Worm (Caenorhabditis elegans): Measurements from ENCODE around the gene F56B3.9.
A peak's percentile ranks its signal among the peaks of the same experiment; 100 is the strongest.
"Not testable (repeated sequence)": the region's sequence is repeated elsewhere in the genome, so short reads cannot be mapped to it uniquely, and the experiment has no call there.

Gene F56B3.9

DNA sequence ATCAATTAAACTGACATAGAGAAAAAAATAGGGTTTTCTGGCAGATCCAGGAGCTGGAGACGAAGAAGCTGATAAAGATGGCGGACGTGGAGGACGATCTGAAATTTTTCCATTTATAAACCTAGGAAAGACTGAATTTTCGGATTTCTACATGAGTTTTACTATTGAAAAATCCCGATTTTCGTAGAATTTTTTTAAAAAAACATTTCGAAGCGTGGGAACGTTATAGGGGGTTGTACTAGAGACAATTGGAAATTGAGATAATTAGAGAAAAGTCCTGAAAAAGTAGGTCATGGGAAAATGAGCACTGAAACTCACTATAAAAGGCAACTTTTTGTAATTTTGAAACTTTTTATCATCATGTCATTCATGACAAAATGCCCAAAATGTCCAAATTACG is at the start of gene F56B3.9:
Gene F56B3.9, plus strand, starts transcription at position 301 of the 400 bp plus-strand sequence.
- not testable (repeated sequence) for TF ChIP-seq zip-8 (tag; optimal IDR thresholded peaks at IDR 0.05); unc-62 (GFP tag; optimal IDR thresholded peaks at IDR 0.05); elt-1 (tag; optimal IDR thresholded peaks at IDR 0.05; ENCODE audit: borderline replicate concordance, insufficient read depth)

DNA sequence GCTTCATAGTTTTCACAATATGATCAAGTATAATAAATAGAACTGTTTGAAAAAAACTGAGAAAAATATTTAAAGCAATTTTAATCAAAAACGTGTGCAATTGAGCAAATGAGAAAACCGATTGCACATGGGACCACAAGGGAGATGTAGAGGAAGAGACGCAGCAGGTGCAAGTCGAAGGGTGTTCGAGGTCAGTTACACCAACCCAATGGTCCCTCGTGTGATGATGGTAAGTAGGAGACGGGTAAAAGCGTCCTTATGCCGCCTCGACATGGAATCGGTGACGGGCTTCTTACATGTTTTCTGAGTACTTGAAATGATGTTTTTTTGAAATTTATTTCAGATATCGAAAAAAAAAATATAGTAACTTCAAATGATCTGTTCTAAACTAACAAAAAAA is 43.1 kb upstream of the F56B3.9 start, which contains the start of gene Y55F3C.9:
Gene Y55F3C.9, minus strand, starts transcription at position 101 of the 400 bp plus-strand sequence.
- TF ChIP-seq unc-120 (tag; optimal IDR thresholded peaks at IDR 0.05; ENCODE audit: poor library complexity, severe bottlenecking) (no peak), blmp-1 (tag; optimal IDR thresholded peaks at IDR 0.05) (no peak), nhr-2 (tag; optimal IDR thresholded peaks at IDR 0.05) (no peak), elt-3 (tag; optimal IDR thresholded peaks at IDR 0.05) (no peak), lsy-2 (tag; optimal IDR thresholded peaks at IDR 0.05) (no peak), ceh-43 (GFP tag; optimal IDR thresholded peaks at IDR 0.05) (no peak)

DNA sequence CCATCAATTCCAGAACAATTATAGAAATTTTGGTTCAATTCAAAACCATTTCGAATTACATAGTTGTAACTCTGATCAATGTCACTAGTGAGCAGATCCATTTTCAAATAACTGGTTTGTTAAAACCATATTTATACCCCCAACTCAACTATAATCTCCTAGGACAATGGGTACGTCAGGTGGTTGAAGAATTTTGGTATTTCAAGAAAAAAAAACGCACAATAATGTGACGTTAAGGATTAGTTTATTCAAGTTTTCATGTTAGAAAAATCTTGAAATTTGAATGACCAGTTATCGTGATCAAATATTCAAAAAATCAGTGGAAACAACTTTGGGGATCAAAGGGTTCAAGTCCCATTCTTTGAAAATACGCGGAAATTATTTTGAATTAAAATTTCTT is 40.2 kb upstream of the F56B3.9 start, which contains the start of gene srt-24:
Gene srt-24, minus strand, starts transcription at position 101 of the 400 bp plus-strand sequence.
- TF ChIP-seq ztf-11 (tag; optimal IDR thresholded peaks at IDR 0.05) (no peak), sem-2 (GFP tag; optimal IDR thresholded peaks at IDR 0.05) (no peak), ces-1 (GFP tag; optimal IDR thresholded peaks at IDR 0.05) (no peak), elt-1 (tag; optimal IDR thresholded peaks at IDR 0.05; ENCODE audit: borderline replicate concordance, insufficient read depth) (no peak), ham-2 (GFP tag; optimal IDR thresholded peaks at IDR 0.05) (no peak), lsy-2 (tag; optimal IDR thresholded peaks at IDR 0.05) (no peak)

DNA sequence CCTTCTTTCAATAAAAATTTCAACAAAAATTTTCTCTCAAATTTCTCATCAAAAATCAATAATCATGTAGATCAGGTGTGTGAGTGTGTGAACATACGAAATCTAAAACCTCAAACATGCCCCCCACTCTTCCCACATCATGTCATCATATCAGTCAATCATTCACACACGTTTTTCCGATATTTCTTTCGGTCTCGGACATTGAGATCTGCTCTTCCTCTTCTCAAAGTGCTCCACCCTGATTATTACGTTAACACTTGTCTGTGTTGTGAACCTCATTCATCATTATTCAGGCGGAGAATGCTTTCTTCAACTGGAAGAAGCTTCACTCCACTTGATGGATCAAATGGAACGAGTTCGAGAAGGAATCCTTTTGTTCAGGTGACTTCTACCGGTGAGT is 34.7 kb upstream of the F56B3.9 start, which contains the start of gene kvs-5:
Gene kvs-5, plus strand, starts transcription at position 301 of the 400 bp plus-strand sequence.
- TF ChIP-seq bed-3 (GFP tag; optimal IDR thresholded peaks at IDR 0.05) (no peak), unc-62 (GFP tag; optimal IDR thresholded peaks at IDR 0.05) (peak; percentile 79)

ce11 chrIV:740674-741073 is 30.5 kb upstream of the F56B3.9 start:
- peak; percentile 41 for TF ChIP-seq unc-120 (tag; optimal IDR thresholded peaks at IDR 0.05; ENCODE audit: poor library complexity, severe bottlenecking)
- TF ChIP-seq lin-13 (tag; optimal IDR thresholded peaks at IDR 0.05), result no peak
- no peak for TF ChIP-seq ztf-11 (tag; optimal IDR thresholded peaks at IDR 0.05)
- TF ChIP-seq snpc-4 (tag; optimal IDR thresholded peaks at IDR 0.05), result no peak
- no peak for TF ChIP-seq ham-2 (GFP tag; optimal IDR thresholded peaks at IDR 0.05)
- no peak for TF ChIP-seq nhr-28 (tag; optimal IDR thresholded peaks at IDR 0.05)
- TF ChIP-seq M03D4.4 (tag; optimal IDR thresholded peaks at IDR 0.05), result no peak
- TF ChIP-seq cnd-1 (tag; optimal IDR thresholded peaks at IDR 0.05), result no peak
- TF ChIP-seq tbx-8 (GFP tag; optimal IDR thresholded peaks at IDR 0.05), result no peak
- TF ChIP-seq zip-8 (tag; optimal IDR thresholded peaks at IDR 0.05), result no peak
- no peak for TF ChIP-seq sem-2 (GFP tag; optimal IDR thresholded peaks at IDR 0.05)
- TF ChIP-seq unc-62 (GFP tag; optimal IDR thresholded peaks at IDR 0.05), result peak; percentile 95
- no peak for TF ChIP-seq nhr-12 (tag; optimal IDR thresholded peaks at IDR 0.05)
- TF ChIP-seq blmp-1 (tag; optimal IDR thresholded peaks at IDR 0.05), result no peak
- TF ChIP-seq nhr-2 (tag; optimal IDR thresholded peaks at IDR 0.05), result peak; percentile 17
- peak; percentile 80 for TF ChIP-seq mab-5 (tag; optimal IDR thresholded peaks at IDR 0.05)
- TF ChIP-seq lsy-2 (tag; optimal IDR thresholded peaks at IDR 0.05), result no peak
- no peak for TF ChIP-seq mep-1 (tag; optimal IDR thresholded peaks at IDR 0.05)
- no peak for TF ChIP-seq lin-32 (GFP tag; optimal IDR thresholded peaks at IDR 0.05)
- TF ChIP-seq elt-3 (tag; optimal IDR thresholded peaks at IDR 0.05), result no peak
- TF ChIP-seq bed-3 (GFP tag; optimal IDR thresholded peaks at IDR 0.05), result no peak
- TF ChIP-seq hlh-1 (tag; optimal IDR thresholded peaks at IDR 0.05), result peak; percentile 78
- no peak for TF ChIP-seq ceh-83 (GFP tag; optimal IDR thresholded peaks at IDR 0.05)
- TF ChIP-seq ceh-43 (GFP tag; optimal IDR thresholded peaks at IDR 0.05), result no peak
- no peak for TF ChIP-seq nhr-237 (tag; optimal IDR thresholded peaks at IDR 0.05)
- no peak for TF ChIP-seq pha-4 (tag; optimal IDR thresholded peaks at IDR 0.05)
- no peak for TF ChIP-seq elt-1 (tag; optimal IDR thresholded peaks at IDR 0.05; ENCODE audit: borderline replicate concordance, insufficient read depth)
- TF ChIP-seq sptf-1 (tag; optimal IDR thresholded peaks at IDR 0.05), result no peak
- TF ChIP-seq ces-1 (GFP tag; optimal IDR thresholded peaks at IDR 0.05), result peak; percentile 48
- no peak for TF ChIP-seq nhr-76 (tag; optimal IDR thresholded peaks at IDR 0.05)
- no peak for TF ChIP-seq unc-39 (tag; optimal IDR thresholded peaks at IDR 0.05)
- TF ChIP-seq mls-2 (tag; optimal IDR thresholded peaks at IDR 0.05), result no peak
- no peak for TF ChIP-seq flh-1 (GFP tag; optimal IDR thresholded peaks at IDR 0.05)

All from whole organism, mixed stage, embryonic.